Worm (Caenorhabditis elegans) whole organism, mixed stage, embryonic: Measurements from ENCODE around the gene R05G6.1.

Experiments used
- M03D4.4 ChIP-seq: sonication (generic microtip); optimal IDR thresholded peaks from 2 replicates; lab custom pipeline; 2017; ENCODE audit warnings: mild to moderate bottlenecking, missing genetic modification characterization, missing compliant biosample characterization
- bed-3 ChIP-seq: fragments of 200-800 bp; sonication (Bioruptor generic); optimal IDR thresholded peaks from 3 replicates; lab custom pipeline; 2018; ENCODE audit warnings: mild to moderate bottlenecking, missing genetic modification characterization, moderate library complexity, missing compliant biosample characterization
- blmp-1 ChIP-seq: fragments of 150-350 bp; optimal IDR thresholded peaks from 2 replicates; lab custom pipeline; 2014; ENCODE audit warnings: missing biosample characterization, missing genetic modification characterization
- ceh-39 ChIP-seq: fragments of 150-350 bp; optimal IDR thresholded peaks from 2 replicates; lab custom pipeline; 2014; ENCODE audit warnings: missing biosample characterization, missing genetic modification characterization
- ceh-43 ChIP-seq: fragments of 200-800 bp; sonication (Bioruptor generic); optimal IDR thresholded peaks from 2 replicates; lab custom pipeline; 2018; ENCODE audit warnings: mild to moderate bottlenecking, missing genetic modification characterization, moderate library complexity, missing compliant biosample characterization
- ceh-83 ChIP-seq: fragments of 200-800 bp; sonication (Bioruptor generic); optimal IDR thresholded peaks from 2 replicates; lab custom pipeline; 2018; ENCODE audit warnings: mild to moderate bottlenecking, missing genetic modification characterization, missing compliant biosample characterization
- ces-1 ChIP-seq: fragments of 150-350 bp; optimal IDR thresholded peaks from 2 replicates; lab custom pipeline; 2014; ENCODE audit warnings: missing biosample characterization, missing genetic modification reagents, missing genetic modification characterization
- cnd-1 ChIP-seq: fragments of 200-800 bp; sonication (Bioruptor generic); optimal IDR thresholded peaks from 2 replicates; lab custom pipeline; 2018; ENCODE audit warnings: mild to moderate bottlenecking, missing genetic modification characterization, missing compliant biosample characterization
- drap-1 ChIP-seq: fragments of 200-800 bp; sonication (Bioruptor generic); optimal IDR thresholded peaks from 3 replicates; lab custom pipeline; 2018; ENCODE audit warnings: mild to moderate bottlenecking, missing genetic modification characterization, missing compliant biosample characterization
- elt-1 ChIP-seq: sonication (generic microtip); optimal IDR thresholded peaks from 2 replicates; lab custom pipeline; 2017; ENCODE audit warnings: missing genetic modification characterization, mild to moderate bottlenecking, missing compliant biosample characterization, antibody characterized with exemption, moderate library complexity, borderline replicate concordance; ENCODE audit not compliant: insufficient read depth
- elt-3 ChIP-seq: fragments of 150-350 bp; optimal IDR thresholded peaks from 2 replicates; lab custom pipeline; 2014; ENCODE audit warnings: missing biosample characterization, missing genetic modification characterization
- flh-1 ChIP-seq: fragments of 200-800 bp; sonication (Bioruptor generic); optimal IDR thresholded peaks from 2 replicates; lab custom pipeline; 2018; ENCODE audit warnings: mild to moderate bottlenecking, missing genetic modification characterization, moderate library complexity, missing compliant biosample characterization
- ham-2 ChIP-seq: fragments of 200-800 bp; sonication (Bioruptor generic); optimal IDR thresholded peaks from 2 replicates; lab custom pipeline; 2018; ENCODE audit warnings: mild to moderate bottlenecking, missing genetic modification characterization, missing compliant biosample characterization
- hlh-1 ChIP-seq: fragments of 150-350 bp; optimal IDR thresholded peaks from 2 replicates; lab custom pipeline; 2014; ENCODE audit warnings: missing biosample characterization, missing genetic modification reagents, missing genetic modification characterization
- lin-13 ChIP-seq: fragments of 150-350 bp; optimal IDR thresholded peaks from 2 replicates; lab custom pipeline; 2014; ENCODE audit warnings: missing biosample characterization, missing genetic modification characterization
- lin-32 ChIP-seq: fragments of 200-800 bp; sonication (Bioruptor generic); optimal IDR thresholded peaks from 2 replicates; lab custom pipeline; 2018; ENCODE audit warnings: mild to moderate bottlenecking, missing genetic modification characterization, missing compliant biosample characterization
- lsy-2 ChIP-seq: fragments of 150-350 bp; optimal IDR thresholded peaks from 2 replicates; lab custom pipeline; 2014; ENCODE audit warnings: missing biosample characterization, missing genetic modification characterization
- mab-5 ChIP-seq: fragments of 150-350 bp; optimal IDR thresholded peaks from 2 replicates; lab custom pipeline; 2014; ENCODE audit warnings: missing biosample characterization, missing genetic modification characterization
- mep-1 ChIP-seq: fragments of 150-350 bp; optimal IDR thresholded peaks from 2 replicates; lab custom pipeline; 2017; ENCODE audit warnings: missing biosample characterization, missing genetic modification reagents, missing genetic modification characterization, inconsistent platforms
- mls-2 ChIP-seq: sonication (generic microtip); optimal IDR thresholded peaks from 2 replicates; lab custom pipeline; 2016; ENCODE audit warnings: mild to moderate bottlenecking, missing genetic modification characterization, moderate library complexity, missing compliant biosample characterization
- nhr-12 ChIP-seq: fragments of 150-350 bp; optimal IDR thresholded peaks from 2 replicates; lab custom pipeline; 2014; ENCODE audit warnings: missing biosample characterization, missing genetic modification characterization
- nhr-2 ChIP-seq: fragments of 150-350 bp; optimal IDR thresholded peaks from 2 replicates; lab custom pipeline; 2014; ENCODE audit warnings: missing biosample characterization, missing genetic modification characterization
- nhr-237 ChIP-seq: fragments of 150-350 bp; optimal IDR thresholded peaks from 2 replicates; lab custom pipeline; 2014; ENCODE audit warnings: missing biosample characterization, missing genetic modification characterization
- nhr-28 ChIP-seq: fragments of 150-350 bp; optimal IDR thresholded peaks from 2 replicates; lab custom pipeline; 2014; ENCODE audit warnings: missing biosample characterization, missing genetic modification characterization
- nhr-76 ChIP-seq: sonication (generic microtip); optimal IDR thresholded peaks from 2 replicates; lab custom pipeline; 2017; ENCODE audit warnings: missing biosample characterization, missing genetic modification characterization
- pha-4 ChIP-seq: fragments of 150-350 bp; optimal IDR thresholded peaks from 2 replicates; lab custom pipeline; 2018; ENCODE audit warnings: missing biosample characterization, missing genetic modification reagents, missing genetic modification characterization
- sem-2 ChIP-seq: fragments of 200-800 bp; sonication (Bioruptor generic); optimal IDR thresholded peaks from 2 replicates; lab custom pipeline; 2018; ENCODE audit warnings: mild to moderate bottlenecking, missing genetic modification characterization, missing compliant biosample characterization
- snpc-4 ChIP-seq: fragments of 150-350 bp; optimal IDR thresholded peaks from 2 replicates; lab custom pipeline; 2014; ENCODE audit warnings: missing biosample characterization, missing genetic modification characterization
- sptf-1 ChIP-seq: sonication (generic microtip); optimal IDR thresholded peaks from 2 replicates; lab custom pipeline; 2017; ENCODE audit warnings: mild to moderate bottlenecking, missing genetic modification characterization, moderate library complexity, missing compliant biosample characterization
- tbx-8 ChIP-seq: fragments of 200-800 bp; sonication (Bioruptor generic); optimal IDR thresholded peaks from 2 replicates; lab custom pipeline; 2018; ENCODE audit warnings: mild to moderate bottlenecking, missing genetic modification characterization, moderate library complexity, missing compliant biosample characterization
- unc-120 ChIP-seq: sonication (generic microtip); optimal IDR thresholded peaks from 2 replicates; lab custom pipeline; 2017; ENCODE audit warnings: missing genetic modification characterization, missing compliant biosample characterization; ENCODE audit not compliant: poor library complexity, severe bottlenecking
- unc-39 ChIP-seq: fragments of 150-350 bp; optimal IDR thresholded peaks from 2 replicates; lab custom pipeline; 2014; ENCODE audit warnings: missing biosample characterization, missing genetic modification characterization
- unc-62 ChIP-seq: fragments of 150-350 bp; optimal IDR thresholded peaks from 2 replicates; lab custom pipeline; 2014; ENCODE audit warnings: missing biosample characterization, missing genetic modification reagents, missing genetic modification characterization
- zip-8 ChIP-seq: fragments of 150-350 bp; optimal IDR thresholded peaks from 2 replicates; lab custom pipeline; 2014; ENCODE audit warnings: missing biosample characterization, missing genetic modification characterization
- ztf-11 ChIP-seq: fragments of 150-350 bp; optimal IDR thresholded peaks from 2 replicates; lab custom pipeline; 2014; ENCODE audit warnings: missing biosample characterization, missing genetic modification characterization

The R05G6.1 gene

DNA sequence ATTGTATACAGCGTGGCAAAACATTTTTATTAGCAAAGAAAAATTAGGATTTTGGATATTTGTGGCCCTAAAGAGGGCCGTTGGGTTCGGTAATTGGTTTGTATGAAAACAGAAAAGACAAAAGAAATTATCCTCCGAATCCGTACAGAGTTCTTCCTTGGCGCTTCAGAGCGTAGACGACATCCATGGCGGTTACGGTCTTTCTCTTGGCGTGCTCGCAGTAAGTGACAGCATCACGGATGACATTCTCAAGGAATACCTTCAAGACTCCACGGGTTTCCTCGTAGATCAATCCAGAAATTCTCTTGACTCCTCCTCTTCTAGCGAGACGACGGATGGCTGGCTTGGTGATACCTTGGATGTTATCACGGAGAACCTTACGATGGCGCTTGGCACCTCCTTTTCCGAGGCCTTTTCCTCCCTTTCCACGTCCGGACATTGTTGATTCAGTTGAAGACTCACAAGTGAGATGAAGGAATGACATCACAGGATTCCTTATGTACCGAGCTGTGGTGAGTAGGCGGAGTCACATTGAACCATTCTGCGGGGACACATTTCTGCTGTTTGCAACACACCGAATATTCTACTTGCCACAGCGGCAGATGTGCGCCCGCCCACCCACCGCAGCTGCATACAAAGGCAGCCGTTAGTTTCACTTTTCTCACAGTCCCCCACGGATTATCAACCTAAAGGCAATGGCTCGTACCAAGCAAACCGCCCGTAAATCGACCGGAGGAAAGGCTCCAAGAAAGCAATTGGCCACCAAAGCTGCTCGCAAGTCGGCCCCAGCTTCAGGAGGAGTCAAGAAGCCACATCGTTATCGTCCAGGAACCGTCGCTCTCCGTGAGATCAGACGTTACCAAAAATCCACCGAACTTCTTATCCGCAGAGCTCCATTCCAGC lies 44.7 kb upstream of the R05G6.1 start, which contains the start of the genes his-60 and his-59:
Gene his-60, minus strand, starts transcription at position 439 of the 903 bp plus-strand sequence.
Gene his-59, plus strand, starts transcription at position 696 of the 903 bp plus-strand sequence.
- peak; percentile 84 for TF ChIP-seq lin-32
- no peak for TF ChIP-seq flh-1
- TF ChIP-seq ceh-43 (GFP tag; lab: Kevin White, UChicago), result peak; percentile 48
- peak; percentile 70 for TF ChIP-seq mep-1 (tag; lab: Kevin White, UChicago)
- peak; percentile 53 for TF ChIP-seq nhr-12 (tag; lab: Kevin White, UChicago)
- no peak for TF ChIP-seq ham-2
- no peak for TF ChIP-seq blmp-1
- TF ChIP-seq zip-8 (tag; lab: Kevin White, UChicago), result no peak
- peak; percentile 44 for TF ChIP-seq sptf-1
- TF ChIP-seq nhr-76 (tag; lab: Kevin White, UChicago), result no peak
- peak; percentile 77 for TF ChIP-seq M03D4.4
- peak; percentile 83 for TF ChIP-seq ceh-83 (GFP tag; lab: Kevin White, UChicago)
- no peak for TF ChIP-seq bed-3 (GFP tag; lab: Kevin White, UChicago)
- peak; percentile 52 for TF ChIP-seq mls-2 (tag; lab: Kevin White, UChicago)
- TF ChIP-seq nhr-28 (tag; lab: Kevin White, UChicago), result no peak
- TF ChIP-seq ceh-39 (tag; lab: Kevin White, UChicago), result peak; percentile 80
- TF ChIP-seq ztf-11 (tag; lab: Kevin White, UChicago), result peak; percentile 93
- no peak for TF ChIP-seq unc-120
- TF ChIP-seq lsy-2 (tag; lab: Kevin White, UChicago), result peak; percentile 24
- TF ChIP-seq nhr-237 (tag; lab: Kevin White, UChicago), result no peak
- TF ChIP-seq hlh-1 (tag; lab: Kevin White, UChicago), result no peak
- TF ChIP-seq sem-2, result peak; percentile 63
- peak; percentile 88 for TF ChIP-seq pha-4
- TF ChIP-seq elt-1 (tag; lab: Kevin White, UChicago), result no peak
- peak; percentile 97 for TF ChIP-seq lin-13 (tag; lab: Kevin White, UChicago)
- peak; percentile 63 for TF ChIP-seq drap-1 (GFP tag; lab: Kevin White, UChicago)
- no peak for TF ChIP-seq snpc-4 (tag; lab: Kevin White, UChicago)
- TF ChIP-seq tbx-8 (GFP tag; lab: Kevin White, UChicago), result peak; percentile 26
- peak; percentile 25 for TF ChIP-seq unc-62
- peak; percentile 6 for TF ChIP-seq ces-1
- no peak for TF ChIP-seq mab-5 (tag; lab: Kevin White, UChicago)
- peak; percentile 51 for TF ChIP-seq nhr-2 (tag; lab: Kevin White, UChicago)
- peak; percentile 24 for TF ChIP-seq unc-39 (tag; lab: Kevin White, UChicago)
- no peak for TF ChIP-seq elt-3
- TF ChIP-seq cnd-1 (tag; lab: Kevin White, UChicago), result peak; percentile 92

DNA sequence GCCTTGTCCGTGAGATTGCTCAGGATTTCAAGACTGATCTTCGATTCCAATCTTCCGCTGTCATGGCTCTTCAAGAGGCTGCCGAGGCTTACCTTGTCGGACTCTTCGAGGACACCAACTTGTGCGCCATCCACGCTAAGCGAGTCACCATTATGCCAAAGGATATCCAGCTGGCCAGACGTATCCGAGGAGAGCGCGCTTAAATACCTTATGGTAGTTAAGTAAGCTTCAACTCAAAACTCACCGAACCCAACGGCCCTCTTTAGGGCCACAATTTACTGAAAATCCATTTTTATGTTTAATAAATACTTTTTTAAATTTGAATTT lies 44.0 kb upstream of the R05G6.1 start:
- no peak for TF ChIP-seq elt-3
- no peak for TF ChIP-seq mep-1 (tag; lab: Kevin White, UChicago)
- TF ChIP-seq nhr-28 (tag; lab: Kevin White, UChicago), result no peak
- TF ChIP-seq ceh-83 (GFP tag; lab: Kevin White, UChicago), result no peak
- no peak for TF ChIP-seq blmp-1
- no peak for TF ChIP-seq nhr-76 (tag; lab: Kevin White, UChicago)
- no peak for TF ChIP-seq ceh-39 (tag; lab: Kevin White, UChicago)
- no peak for TF ChIP-seq lin-32
- TF ChIP-seq pha-4, result no peak
- no peak for TF ChIP-seq hlh-1 (tag; lab: Kevin White, UChicago)
- no peak for TF ChIP-seq unc-62
- TF ChIP-seq snpc-4 (tag; lab: Kevin White, UChicago), result no peak
- TF ChIP-seq mab-5 (tag; lab: Kevin White, UChicago), result no peak
- no peak for TF ChIP-seq nhr-237 (tag; lab: Kevin White, UChicago)
- no peak for TF ChIP-seq nhr-12 (tag; lab: Kevin White, UChicago)
- no peak for TF ChIP-seq sem-2
- no peak for TF ChIP-seq mls-2 (tag; lab: Kevin White, UChicago)
- TF ChIP-seq ceh-43 (GFP tag; lab: Kevin White, UChicago), result no peak
- TF ChIP-seq, all 35 proteins: peak for 0

- no peak for TF ChIP-seq hlh-1 (tag; lab: Kevin White, UChicago)
- TF ChIP-seq mab-5 (tag; lab: Kevin White, UChicago), result no peak
- no peak for TF ChIP-seq nhr-237 (tag; lab: Kevin White, UChicago)
- no peak for TF ChIP-seq nhr-28 (tag; lab: Kevin White, UChicago)
- TF ChIP-seq ceh-83 (GFP tag; lab: Kevin White, UChicago), result no peak
- TF ChIP-seq ceh-39 (tag; lab: Kevin White, UChicago), result no peak
- no peak for TF ChIP-seq blmp-1
- TF ChIP-seq sem-2, result no peak
- TF ChIP-seq bed-3 (GFP tag; lab: Kevin White, UChicago), result no peak
- TF ChIP-seq ceh-43 (GFP tag; lab: Kevin White, UChicago), result no peak
- TF ChIP-seq ham-2, result no peak
- TF ChIP-seq elt-1 (tag; lab: Kevin White, UChicago), result no peak
- no peak for TF ChIP-seq flh-1
- TF ChIP-seq nhr-2 (tag; lab: Kevin White, UChicago), result no peak
- TF ChIP-seq drap-1 (GFP tag; lab: Kevin White, UChicago), result no peak
- no peak for TF ChIP-seq lin-13 (tag; lab: Kevin White, UChicago)
- TF ChIP-seq ztf-11 (tag; lab: Kevin White, UChicago), result no peak
- TF ChIP-seq cnd-1 (tag; lab: Kevin White, UChicago), result no peak
- no peak for TF ChIP-seq snpc-4 (tag; lab: Kevin White, UChicago)
- TF ChIP-seq zip-8 (tag; lab: Kevin White, UChicago), result no peak
- TF ChIP-seq, all 35 proteins: peak for 0
Observed at ce11 chrIV:7491464-7491863, 41.0 kb upstream of the R05G6.1 start, which contains the start of gene F55G1.1. Gene F55G1.1, plus strand, starts transcription at chrIV:7491764.
